Fruit fly (Drosophila melanogaster) whole organism, embryonic: ENCODE measurements around the gene tho2.
A peak's percentile ranks its signal among the peaks of the same experiment; 100 is the strongest.

Experiments
- Atf3 ChIP-seq: fragments of 200-800 bp; sonication (Bioruptor generic); optimal IDR thresholded peaks from 3 replicates; lab custom pipeline; 2016; ENCODE audit warnings: missing biosample characterization, missing genetic modification characterization
- C15 ChIP-seq: fragments of 200-800 bp; sonication (Bioruptor generic); IDR thresholded peaks from 3 replicates; pipeline ENCODE4 v1.3.6; 2022; ENCODE audit warnings: missing biosample characterization, missing genetic modification characterization
- CG10959 ChIP-seq: fragments of 200-800 bp; sonication (Bioruptor generic); IDR thresholded peaks from 2 replicates; pipeline ENCODE4 v1.3.6; 2022; ENCODE audit warnings: missing biosample characterization, missing genetic modification characterization
- CG11398 ChIP-seq: fragments of 200-800 bp; sonication (Bioruptor generic); optimal IDR thresholded peaks from 2 replicates; lab custom pipeline; 2016; ENCODE audit warnings: missing biosample characterization, missing genetic modification characterization
- CG11456 ChIP-seq: fragments of 200-800 bp; sonication (Bioruptor generic); IDR thresholded peaks from 3 replicates; pipeline ENCODE4 v1.3.6; 2022; ENCODE audit warnings: missing biosample characterization, missing genetic modification characterization
- CG12219 ChIP-seq: fragments of 200-800 bp; sonication (Bioruptor generic); optimal IDR thresholded peaks from 3 replicates; lab custom pipeline; 2018; ENCODE audit warnings: missing biosample characterization, mild to moderate bottlenecking, missing genetic modification characterization
- CG13894 ChIP-seq: fragments of 200-800 bp; sonication (Bioruptor generic); optimal IDR thresholded peaks from 3 replicates; lab custom pipeline; 2018; ENCODE audit warnings: missing biosample characterization, mild to moderate bottlenecking, missing genetic modification characterization, moderate library complexity
- CG16815 ChIP-seq: fragments of 200-800 bp; sonication (Bioruptor generic); optimal IDR thresholded peaks from 3 replicates; lab custom pipeline; 2017; ENCODE audit warnings: missing biosample characterization, mild to moderate bottlenecking, missing genetic modification characterization
- CG18262 ChIP-seq: fragments of 200-800 bp; optimal IDR thresholded peaks from 3 replicates; lab custom pipeline; 2019; ENCODE audit warnings: missing biosample characterization, mild to moderate bottlenecking, missing genetic modification characterization, moderate library complexity
- CG1832 ChIP-seq: fragments of 200-800 bp; sonication (Bioruptor generic); optimal IDR thresholded peaks from 2 replicates; lab custom pipeline; 2017; ENCODE audit warnings: missing biosample characterization, mild to moderate bottlenecking, missing genetic modification characterization, inconsistent platforms
- CG30020 ChIP-seq: fragments of 200-800 bp; optimal IDR thresholded peaks from 2 replicates; lab custom pipeline; 2019; ENCODE audit warnings: missing biosample characterization, mild to moderate bottlenecking, missing genetic modification characterization, moderate library complexity
- CG3163 ChIP-seq: fragments of 200-800 bp; sonication (Bioruptor generic); optimal IDR thresholded peaks from 3 replicates; lab custom pipeline; 2016; ENCODE audit warnings: missing biosample characterization, missing genetic modification characterization
- CG3281 ChIP-seq: fragments of 200-800 bp; sonication (Bioruptor generic); optimal IDR thresholded peaks from 3 replicates; lab custom pipeline; 2017; ENCODE audit warnings: missing biosample characterization, mild to moderate bottlenecking, missing genetic modification characterization
- CG33213 ChIP-seq: fragments of 200-800 bp; sonication (Bioruptor generic); optimal IDR thresholded peaks from 3 replicates; lab custom pipeline; 2016; ENCODE audit warnings: missing biosample characterization, missing genetic modification characterization
- CG4424 ChIP-seq: fragments of 200-800 bp; sonication (Bioruptor generic); optimal IDR thresholded peaks from 3 replicates; lab custom pipeline; 2016; ENCODE audit warnings: missing biosample characterization, missing genetic modification characterization
- CG5245 ChIP-seq: fragments of 200-800 bp; sonication (Bioruptor generic); optimal IDR thresholded peaks from 3 replicates; lab custom pipeline; 2016; ENCODE audit warnings: missing biosample characterization, missing genetic modification characterization
- CG6272 ChIP-seq: fragments of 200-800 bp; sonication (Bioruptor generic); IDR thresholded peaks from 2 replicates; pipeline ENCODE4 v1.3.6; 2022; ENCODE audit warnings: missing biosample characterization, missing genetic modification characterization
- CG6791 ChIP-seq: fragments of 200-800 bp; sonication (Bioruptor generic); IDR thresholded peaks from 3 replicates; pipeline ENCODE4 v1.3.6; 2022; ENCODE audit warnings: missing biosample characterization, missing genetic modification characterization; ENCODE audit not compliant: partially characterized antibody
- CG6854 ChIP-seq: fragments of 200-800 bp; sonication (Bioruptor generic); optimal IDR thresholded peaks from 3 replicates; lab custom pipeline; 2017; ENCODE audit warnings: missing biosample characterization, mild to moderate bottlenecking, missing genetic modification characterization
- CG7928 ChIP-seq: fragments of 200-800 bp; sonication (Bioruptor generic); optimal IDR thresholded peaks from 2 replicates; lab custom pipeline; 2017; ENCODE audit warnings: missing biosample characterization, mild to moderate bottlenecking, missing genetic modification characterization
- CG8944 ChIP-seq: fragments of 200-800 bp; sonication (Bioruptor generic); optimal IDR thresholded peaks from 3 replicates; lab custom pipeline; 2016; ENCODE audit warnings: missing biosample characterization, missing genetic modification characterization
- Ets65A ChIP-seq: fragments of 200-800 bp; sonication (Bioruptor generic); peaks from one replicate; lab custom pipeline; 2016; ENCODE audit warnings: missing biosample characterization, missing genetic modification characterization
- Fer1 ChIP-seq: fragments of 200-800 bp; sonication (Bioruptor generic); optimal IDR thresholded peaks from 2 replicates; lab custom pipeline; 2017; ENCODE audit warnings: missing biosample characterization, mild to moderate bottlenecking, missing genetic modification characterization
- HmgD ChIP-seq: fragments of 200-800 bp; sonication (Bioruptor generic); optimal IDR thresholded peaks from 3 replicates; lab custom pipeline; 2016; ENCODE audit warnings: missing biosample characterization, missing genetic modification characterization
- HmgZ ChIP-seq: fragments of 200-800 bp; sonication (Bioruptor generic); optimal IDR thresholded peaks from 2 replicates; lab custom pipeline; 2018; ENCODE audit warnings: missing biosample characterization, mild to moderate bottlenecking, missing genetic modification characterization
- Hmr ChIP-seq: fragments of 200-800 bp; sonication (Bioruptor generic); optimal IDR thresholded peaks from 3 replicates; lab custom pipeline; 2017; ENCODE audit warnings: mild to moderate bottlenecking, missing biosample characterization, missing genetic modification reagents, missing genetic modification characterization
- Hr78 ChIP-seq, 2 experiments: fragments of 200-800 bp in 1 of 2; fragments of >200 bp in 1 of 2; sonication (Bioruptor generic) in 1 of 2; optimal IDR thresholded peaks; 2 replicates each; lab custom pipeline; 2017 to 2019; ENCODE audit warnings: missing biosample characterization in 2 of 2, missing genetic modification characterization in 2 of 2, mild to moderate bottlenecking in 1 of 2, moderate library complexity in 1 of 2
- Jarid2 ChIP-seq: fragments of 200-800 bp; sonication (Bioruptor generic); optimal IDR thresholded peaks from 3 replicates; lab custom pipeline; 2017; ENCODE audit warnings: mild to moderate bottlenecking, missing biosample characterization, missing genetic modification reagents, missing genetic modification characterization
- Myb ChIP-seq: fragments of 200-800 bp; sonication (Bioruptor generic); optimal IDR thresholded peaks from 2 replicates; lab custom pipeline; 2016; ENCODE audit warnings: missing biosample characterization, missing genetic modification characterization
- Ptx1 ChIP-seq: fragments of 200-800 bp; sonication (Bioruptor generic); IDR thresholded peaks from 2 replicates; pipeline ENCODE4 v1.3.6; 2022; ENCODE audit warnings: missing biosample characterization, missing genetic modification characterization
- Sox102F ChIP-seq: fragments of 200-800 bp; sonication (Bioruptor generic); optimal IDR thresholded peaks from 2 replicates; lab custom pipeline; 2018; ENCODE audit warnings: missing biosample characterization, mild to moderate bottlenecking, missing genetic modification characterization, moderate library complexity
- ab ChIP-seq: fragments of 200-800 bp; sonication (Bioruptor generic); optimal IDR thresholded peaks from 2 replicates; lab custom pipeline; 2016; ENCODE audit warnings: missing biosample characterization, missing genetic modification characterization
- aop ChIP-seq: fragments of 200-800 bp; sonication (Bioruptor generic); IDR thresholded peaks from 2 replicates; pipeline ENCODE4 v1.3.6; 2022; ENCODE audit warnings: missing biosample characterization, missing genetic modification characterization
- bbx ChIP-seq: fragments of 200-800 bp; sonication (Bioruptor generic); IDR thresholded peaks from 2 replicates; pipeline ENCODE4 v1.3.6; 2022; ENCODE audit warnings: missing biosample characterization, missing genetic modification characterization; ENCODE audit not compliant: partially characterized antibody
- cg ChIP-seq: fragments of 200-800 bp; sonication (Bioruptor generic); optimal IDR thresholded peaks from 3 replicates; lab custom pipeline; 2019; ENCODE audit warnings: missing biosample characterization, mild to moderate bottlenecking, missing genetic modification characterization, moderate library complexity
- danr ChIP-seq: fragments of 200-800 bp; sonication (Bioruptor generic); IDR thresholded peaks from 2 replicates; pipeline ENCODE4 v1.3.6; 2022; ENCODE audit warnings: missing biosample characterization, missing genetic modification characterization
- dmrt99B ChIP-seq: fragments of 200-800 bp; sonication (Bioruptor generic); optimal IDR thresholded peaks from 2 replicates; lab custom pipeline; 2018; ENCODE audit warnings: missing biosample characterization, mild to moderate bottlenecking, missing genetic modification characterization, moderate library complexity
- gcm ChIP-seq: fragments of 200-800 bp; sonication (Bioruptor generic); optimal IDR thresholded peaks from 2 replicates; lab custom pipeline; 2019; ENCODE audit warnings: missing biosample characterization, mild to moderate bottlenecking, missing genetic modification characterization, moderate library complexity
- hbn ChIP-seq: fragments of 200-800 bp; sonication (Bioruptor generic); IDR thresholded peaks from 2 replicates; pipeline ENCODE4 v1.3.6; 2022; ENCODE audit warnings: missing biosample characterization, missing genetic modification characterization; ENCODE audit not compliant: partially characterized antibody
- ind ChIP-seq: fragments of 200-800 bp; sonication (Bioruptor generic); optimal IDR thresholded peaks from 3 replicates; lab custom pipeline; 2016; ENCODE audit warnings: missing biosample characterization, missing genetic modification characterization
- jigr1 ChIP-seq: fragments of 200-800 bp; sonication (Bioruptor generic); IDR thresholded peaks from 3 replicates; pipeline ENCODE4 v1.3.6; 2022; ENCODE audit warnings: missing biosample characterization, missing genetic modification characterization
- lab ChIP-seq: fragments of 200-800 bp; sonication (Bioruptor generic); optimal IDR thresholded peaks from 3 replicates; lab custom pipeline; 2017; ENCODE audit warnings: missing biosample characterization, missing genetic modification characterization, mild to moderate bottlenecking, moderate library complexity, missing genetic modification reagents
- nerfin-2 ChIP-seq: fragments of 200-800 bp; sonication (Bioruptor generic); IDR thresholded peaks from 2 replicates; pipeline ENCODE4 v1.3.6; 2022; ENCODE audit warnings: missing biosample characterization, missing genetic modification characterization; ENCODE audit not compliant: partially characterized antibody
- nmo ChIP-seq: fragments of 200-800 bp; sonication (Bioruptor generic); optimal IDR thresholded peaks from 2 replicates; lab custom pipeline; 2018; ENCODE audit warnings: missing biosample characterization, mild to moderate bottlenecking, missing genetic modification characterization, moderate library complexity
- nom ChIP-seq: fragments of 200-800 bp; sonication (Bioruptor generic); optimal IDR thresholded peaks from 2 replicates; lab custom pipeline; 2017; ENCODE audit warnings: missing biosample characterization, missing genetic modification characterization, mild to moderate bottlenecking, moderate library complexity, missing genetic modification reagents
- pb ChIP-seq: fragments of 200-800 bp; sonication (Bioruptor generic); optimal IDR thresholded peaks from 3 replicates; lab custom pipeline; 2016; ENCODE audit warnings: missing biosample characterization, missing genetic modification characterization
- pfk ChIP-seq: fragments of 200-800 bp; sonication (Bioruptor generic); optimal IDR thresholded peaks from 2 replicates; lab custom pipeline; 2018; ENCODE audit warnings: missing biosample characterization, mild to moderate bottlenecking, missing genetic modification characterization, moderate library complexity
- pnt ChIP-seq: fragments of 200-800 bp; sonication (Bioruptor generic); optimal IDR thresholded peaks from 3 replicates; lab custom pipeline; 2016; ENCODE audit warnings: missing biosample characterization, missing genetic modification characterization
- repo ChIP-seq: fragments of 200-800 bp; sonication (Bioruptor generic); optimal IDR thresholded peaks from 2 replicates; lab custom pipeline; 2016; ENCODE audit warnings: missing biosample characterization, missing genetic modification characterization
- twi ChIP-seq: fragments of 200-800 bp; optimal IDR thresholded peaks from 2 replicates; lab custom pipeline; 2019; ENCODE audit warnings: missing biosample characterization, mild to moderate bottlenecking, missing genetic modification characterization, moderate library complexity
- unc-4 ChIP-seq: fragments of 200-800 bp; sonication (Bioruptor generic); IDR thresholded peaks from 2 replicates; pipeline ENCODE4 v1.3.6; 2022; ENCODE audit warnings: missing biosample characterization, missing genetic modification characterization; ENCODE audit not compliant: partially characterized antibody

tho2 gene

dm6 chr2L:2193357-2193780 lies 48.4 kb upstream of the tho2 start (continued):
- TF ChIP-seq CG3163 (GFP tag; lab: Kevin White, UChicago) (peak; percentile 35), Atf3 (GFP tag; lab: Kevin White, UChicago) (no peak), Jarid2 (GFP tag; lab: Kevin White, UChicago) (peak; percentile 3), pb (peak; percentile 80), CG3281 (GFP tag; lab: Kevin White, UChicago) (peak; percentile 25), nerfin-2 (GFP tag; lab: Robert Waterston, UW) (no peak), Fer1 (GFP tag; lab: Kevin White, UChicago) (peak; percentile 75), Hmr (peak; percentile 97), twi (tag; lab: Kevin White, UChicago) (peak; percentile 26), HmgZ (tag; lab: Kevin White, UChicago) (peak; percentile 87), hbn (GFP tag; lab: Robert Waterston, UW) (no peak), CG13894 (tag; lab: Kevin White, UChicago) (peak; percentile 92), Hr78 (GFP tag; optimal IDR thresholded peaks at IDR 0.05; lab: Kevin White, UChicago) (peak in 1 of 2 experiments; percentile 34), HmgD (GFP tag; lab: Kevin White, UChicago) (peak; percentile 67), CG10959 (no peak), lab (GFP tag; lab: Kevin White, UChicago) (peak; percentile 76), Myb (GFP tag; lab: Kevin White, UChicago) (peak; percentile 98), aop (no peak), CG7928 (GFP tag; lab: Kevin White, UChicago) (peak; percentile 37), ab (GFP tag; lab: Kevin White, UChicago) (no peak), Sox102F (no peak), CG4424 (GFP tag; lab: Kevin White, UChicago) (no peak), Ets65A (no peak), CG5245 (GFP tag; lab: Kevin White, UChicago) (no peak), jigr1 (GFP tag; lab: Robert Waterston, UW) (no peak), CG30020 (tag; lab: Kevin White, UChicago) (no peak), cg (GFP tag; lab: Kevin White, UChicago) (peak; percentile 38), CG6854 (GFP tag; lab: Kevin White, UChicago) (peak; percentile 53), CG8944 (GFP tag; lab: Kevin White, UChicago) (no peak), pfk (GFP tag; lab: Kevin White, UChicago) (peak; percentile 40), Ptx1 (GFP tag; lab: Robert Waterston, UW) (no peak), CG11456 (no peak), pnt (no peak), C15 (no peak), CG12219 (peak; percentile 25), CG1832 (GFP tag; lab: Kevin White, UChicago) (peak; percentile 96), gcm (GFP tag; lab: Kevin White, UChicago) (peak; percentile 62), ind (GFP tag; lab: Kevin White, UChicago) (no peak), danr (GFP tag; lab: Robert Waterston, UW) (no peak), repo (peak; percentile 19), nmo (peak; percentile 51), unc-4 (GFP tag; lab: Robert Waterston, UW) (no peak), dmrt99B (tag; lab: Kevin White, UChicago) (peak; percentile 48), CG6272 (GFP tag; lab: Robert Waterston, UW) (peak; percentile 51), CG16815 (GFP tag; lab: Kevin White, UChicago) (no peak), CG33213 (GFP tag; lab: Kevin White, UChicago) (peak; percentile 96), bbx (GFP tag; lab: Robert Waterston, UW) (no peak), CG18262 (peak; percentile 26), CG6791 (GFP tag; lab: Robert Waterston, UW) (no peak), CG11398 (GFP tag; lab: Kevin White, UChicago) (peak; percentile 29), nom (GFP tag; lab: Kevin White, UChicago) (peak; percentile 66)
